Worm (Caenorhabditis elegans) whole organism, L3 larva: Measurements from ENCODE around the gene nspc-16.

Source experiments
- ceh-16 ChIP-seq: sonication (generic microtip); optimal IDR thresholded peaks from 2 replicates; lab custom pipeline; 2017; ENCODE audit warnings: missing biosample characterization, missing genetic modification characterization
- zag-1 ChIP-seq: fragments of 150-350 bp; optimal IDR thresholded peaks from 2 replicates; lab custom pipeline; 2014; ENCODE audit warnings: missing biosample characterization, missing genetic modification characterization

DNA sequence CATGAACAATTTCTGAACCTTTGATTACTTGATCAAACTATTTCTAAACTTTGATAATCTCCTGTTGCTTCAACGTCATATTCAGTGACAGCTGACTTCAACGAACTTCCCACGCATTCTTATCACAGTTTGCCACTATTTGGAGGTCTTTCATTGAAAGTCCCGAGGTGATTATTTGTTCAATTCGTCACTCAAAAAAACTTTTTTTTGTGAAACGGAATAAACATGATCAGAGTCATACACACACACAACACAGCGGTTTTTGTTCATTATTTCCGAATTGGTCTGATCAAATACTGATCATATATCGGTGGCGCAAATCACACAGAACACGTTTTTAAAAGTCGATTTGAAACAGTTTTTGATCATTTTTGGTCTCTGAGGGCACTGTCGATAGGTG is 33.0 kb downstream of the nspc-16 start:
- TF ChIP-seq zag-1 (tag; lab: Kevin White, UChicago) (no peak), ceh-16 (tag; lab: Kevin White, UChicago) (no peak)
